Fruit fly (Drosophila melanogaster) whole organism, embryonic: ENCODE results near the gene Kdm2.

ENCODE experiments used
- Awh ChIP-seq: fragments of 200-800 bp; sonication (Bioruptor generic); IDR thresholded peaks from 2 replicates; pipeline ENCODE4, ENCODE4 v1.3.6; 2022; ENCODE audit warnings: missing biosample characterization, missing genetic modification characterization
- CG10209 ChIP-seq: fragments of 200-800 bp; sonication (Bioruptor generic); optimal IDR thresholded peaks from 3 replicates; lab custom pipeline; 2017; ENCODE audit warnings: missing biosample characterization, mild to moderate bottlenecking, missing genetic modification characterization, missing genetic modification reagents
- CG1024 ChIP-seq: fragments of 200-800 bp; sonication (Bioruptor generic); IDR thresholded peaks from 2 replicates; pipeline ENCODE4 v1.3.6; 2022; ENCODE audit warnings: missing biosample characterization, missing genetic modification characterization
- CG11696 ChIP-seq: fragments of 200-800 bp; sonication (Bioruptor generic); IDR thresholded peaks from 2 replicates; pipeline ENCODE4 v1.3.6; 2022; ENCODE audit warnings: missing biosample characterization, missing genetic modification characterization
- CG12219 ChIP-seq: fragments of 200-800 bp; sonication (Bioruptor generic); optimal IDR thresholded peaks from 3 replicates; lab custom pipeline; 2018; ENCODE audit warnings: missing biosample characterization, mild to moderate bottlenecking, missing genetic modification characterization
- CG12744 ChIP-seq: fragments of 200-800 bp; sonication (Bioruptor generic); optimal IDR thresholded peaks from 2 replicates; lab custom pipeline; 2016; ENCODE audit warnings: missing biosample characterization, missing genetic modification characterization
- CG13894 ChIP-seq: fragments of 200-800 bp; sonication (Bioruptor generic); optimal IDR thresholded peaks from 3 replicates; lab custom pipeline; 2018; ENCODE audit warnings: missing biosample characterization, mild to moderate bottlenecking, missing genetic modification characterization, moderate library complexity
- CG1529 ChIP-seq: fragments of 200-800 bp; sonication (Bioruptor generic); optimal IDR thresholded peaks from 3 replicates; lab custom pipeline; 2018; ENCODE audit warnings: missing biosample characterization, missing genetic modification characterization
- CG16813 ChIP-seq: fragments of 200-800 bp; sonication (Bioruptor generic); IDR thresholded peaks from 3 replicates; pipeline ENCODE4 v1.3.6; 2022; ENCODE audit warnings: missing biosample characterization, missing genetic modification characterization; ENCODE audit not compliant: partially characterized antibody
- CG16815 ChIP-seq: fragments of 200-800 bp; sonication (Bioruptor generic); optimal IDR thresholded peaks from 3 replicates; lab custom pipeline; 2017; ENCODE audit warnings: missing biosample characterization, mild to moderate bottlenecking, missing genetic modification characterization
- CG16863 ChIP-seq: fragments of 200-800 bp; sonication (Bioruptor generic); optimal IDR thresholded peaks from 3 replicates; lab custom pipeline; 2016; ENCODE audit warnings: missing biosample characterization, missing genetic modification characterization
- CG17612 ChIP-seq: fragments of 200-800 bp; sonication (Bioruptor generic); IDR thresholded peaks from 2 replicates; pipeline ENCODE4 v1.3.6; 2022; ENCODE audit warnings: missing biosample characterization, missing genetic modification characterization
- CG18599 ChIP-seq: fragments of 200-800 bp; sonication (Bioruptor generic); optimal IDR thresholded peaks from 3 replicates; lab custom pipeline; 2017; ENCODE audit warnings: missing biosample characterization, missing genetic modification characterization, mild to moderate bottlenecking, moderate library complexity, missing genetic modification reagents
- CG2199 ChIP-seq: fragments of 200-800 bp; sonication (Bioruptor generic); IDR thresholded peaks from 3 replicates; pipeline ENCODE4 v1.3.6; 2022; ENCODE audit warnings: missing biosample characterization, missing genetic modification characterization
- CG2202 ChIP-seq: fragments of 200-800 bp; sonication (Bioruptor generic); optimal IDR thresholded peaks from 2 replicates; lab custom pipeline; 2018; ENCODE audit warnings: missing biosample characterization, mild to moderate bottlenecking, missing genetic modification characterization
- CG32767 ChIP-seq: fragments of 200-800 bp; sonication (Bioruptor generic); IDR thresholded peaks from 2 replicates; pipeline ENCODE4 v1.3.6; 2022; ENCODE audit warnings: missing biosample characterization, missing genetic modification characterization
- CG6654 ChIP-seq: fragments of 200-800 bp; sonication (Bioruptor generic); optimal IDR thresholded peaks from 2 replicates; lab custom pipeline; 2017; ENCODE audit warnings: missing biosample characterization, mild to moderate bottlenecking, missing genetic modification characterization
- CG8281 ChIP-seq: fragments of 200-800 bp; sonication (Bioruptor generic); optimal IDR thresholded peaks from 2 replicates; lab custom pipeline; 2018; ENCODE audit warnings: missing biosample characterization, mild to moderate bottlenecking, missing genetic modification characterization, moderate library complexity
- CG9215 ChIP-seq: fragments of 200-800 bp; sonication (Bioruptor generic); IDR thresholded peaks from 2 replicates; pipeline ENCODE4 v1.3.6; 2022; ENCODE audit warnings: missing biosample characterization, missing genetic modification characterization
- Dip3 ChIP-seq: fragments of 200-800 bp; sonication (Bioruptor generic); optimal IDR thresholded peaks from 3 replicates; lab custom pipeline; 2016; ENCODE audit warnings: missing biosample characterization, missing genetic modification characterization
- Doc3 ChIP-seq: fragments of 200-800 bp; sonication (Bioruptor generic); IDR thresholded peaks from 3 replicates; pipeline ENCODE4 v1.3.6; 2022; ENCODE audit warnings: missing biosample characterization, missing genetic modification characterization; ENCODE audit not compliant: partially characterized antibody
- Dref ChIP-seq: fragments of 200-800 bp; sonication (Bioruptor generic); IDR thresholded peaks from 2 replicates; pipeline ENCODE4 v1.3.6; 2022; ENCODE audit warnings: missing biosample characterization, missing genetic modification characterization
- Elba2 ChIP-seq: fragments of 200-800 bp; sonication (Bioruptor generic); optimal IDR thresholded peaks from 3 replicates; lab custom pipeline; 2016; ENCODE audit warnings: missing biosample characterization, missing genetic modification characterization
- GATAe ChIP-seq: fragments of 200-800 bp; sonication (Bioruptor generic); conservative IDR thresholded peaks from 2 replicates; pipeline ENCODE4 v1.3.6; 2022; ENCODE audit warnings: missing biosample characterization, missing genetic modification characterization
- Gug ChIP-seq: fragments of 200-800 bp; sonication (Bioruptor generic); IDR thresholded peaks from 4 replicates; pipeline ENCODE4 v1.3.6; 2022; ENCODE audit warnings: missing biosample characterization, missing genetic modification characterization
- H15 ChIP-seq: fragments of 200-800 bp; sonication (Bioruptor generic); IDR thresholded peaks from 3 replicates; pipeline ENCODE4 v1.3.6; 2022; ENCODE audit warnings: missing biosample characterization, missing genetic modification characterization
- HHEX ChIP-seq: fragments of 200-800 bp; sonication (Bioruptor generic); optimal IDR thresholded peaks from 3 replicates; lab custom pipeline; 2017; ENCODE audit warnings: missing biosample characterization, mild to moderate bottlenecking, missing genetic modification characterization, missing genetic modification reagents
- HmgZ ChIP-seq: fragments of 200-800 bp; sonication (Bioruptor generic); optimal IDR thresholded peaks from 2 replicates; lab custom pipeline; 2018; ENCODE audit warnings: missing biosample characterization, mild to moderate bottlenecking, missing genetic modification characterization
- Oli ChIP-seq: fragments of 200-800 bp; sonication (Bioruptor generic); optimal IDR thresholded peaks from 2 replicates; lab custom pipeline; 2018; ENCODE audit warnings: missing biosample characterization, mild to moderate bottlenecking, missing genetic modification characterization, moderate library complexity
- Sin3A ChIP-seq: fragments of >200 bp; optimal IDR thresholded peaks from 2 replicates; lab custom pipeline; 2018
- Sox100B ChIP-seq: fragments of 200-800 bp; sonication (Bioruptor generic); optimal IDR thresholded peaks from 3 replicates; lab custom pipeline; 2018; ENCODE audit warnings: missing biosample characterization, mild to moderate bottlenecking, missing genetic modification characterization
- abd-A ChIP-seq: fragments of 200-800 bp; sonication (Bioruptor generic); optimal IDR thresholded peaks from 3 replicates; lab custom pipeline; 2019; ENCODE audit warnings: missing biosample characterization, mild to moderate bottlenecking, missing genetic modification characterization, moderate library complexity
- az2 ChIP-seq: fragments of 200-800 bp; sonication (Bioruptor generic); optimal IDR thresholded peaks from 3 replicates; lab custom pipeline; 2016; ENCODE audit warnings: missing biosample characterization, missing genetic modification characterization
- chn ChIP-seq: fragments of 200-800 bp; sonication (Bioruptor generic); optimal IDR thresholded peaks from 2 replicates; lab custom pipeline; 2016; ENCODE audit warnings: missing biosample characterization, missing genetic modification characterization
- ci ChIP-seq: fragments of 200-800 bp; sonication (Bioruptor generic); IDR thresholded peaks from 3 replicates; pipeline ENCODE4 v1.3.6; 2022; ENCODE audit warnings: missing biosample characterization, missing genetic modification characterization
- crc ChIP-seq: fragments of 200-800 bp; sonication (Bioruptor generic); optimal IDR thresholded peaks from 2 replicates; lab custom pipeline; 2016; ENCODE audit warnings: missing biosample characterization, missing genetic modification characterization
- danr ChIP-seq: fragments of 200-800 bp; sonication (Bioruptor generic); IDR thresholded peaks from 2 replicates; pipeline ENCODE4 v1.3.6; 2022; ENCODE audit warnings: missing biosample characterization, missing genetic modification characterization
- dmrt99B ChIP-seq: fragments of 200-800 bp; sonication (Bioruptor generic); optimal IDR thresholded peaks from 2 replicates; lab custom pipeline; 2018; ENCODE audit warnings: missing biosample characterization, mild to moderate bottlenecking, missing genetic modification characterization, moderate library complexity
- esg ChIP-seq: fragments of 200-800 bp; sonication (Bioruptor generic); conservative IDR thresholded peaks from 2 replicates; pipeline ENCODE4 v1.3.6; 2022; ENCODE audit warnings: missing biosample characterization, missing genetic modification characterization
- insv ChIP-seq, 2 experiments: fragments of 200-800 bp; sonication (Bioruptor generic); optimal IDR thresholded peaks; 3 replicates each; lab custom pipeline; 2016 to 2018; ENCODE audit warnings: missing biosample characterization in 2 of 2, missing genetic modification characterization in 2 of 2
- ken ChIP-seq: fragments of 200-800 bp; sonication (Bioruptor generic); IDR thresholded peaks from 3 replicates; pipeline ENCODE4 v1.3.6; 2022; ENCODE audit warnings: missing biosample characterization, missing genetic modification characterization
- nerfin-1 ChIP-seq: fragments of 200-800 bp; sonication (Bioruptor generic); optimal IDR thresholded peaks from 3 replicates; lab custom pipeline; 2019; ENCODE audit warnings: missing biosample characterization, mild to moderate bottlenecking, missing genetic modification characterization, moderate library complexity
- odd ChIP-seq: fragments of 200-800 bp; sonication (Bioruptor generic); optimal IDR thresholded peaks from 2 replicates; lab custom pipeline; 2017; ENCODE audit warnings: missing biosample characterization, mild to moderate bottlenecking, missing genetic modification characterization
- p53 ChIP-seq: fragments of 200-800 bp; sonication (Bioruptor generic); optimal IDR thresholded peaks from 2 replicates; lab custom pipeline; 2016; ENCODE audit warnings: missing biosample characterization, missing genetic modification characterization
- phol ChIP-seq: fragments of 200-800 bp; sonication (Bioruptor generic); optimal IDR thresholded peaks from 3 replicates; lab custom pipeline; 2018; ENCODE audit warnings: missing biosample characterization, mild to moderate bottlenecking, missing genetic modification characterization, moderate library complexity
- pzg ChIP-seq: fragments of 200-800 bp; sonication (Bioruptor generic); optimal IDR thresholded peaks from 3 replicates; lab custom pipeline; 2018; ENCODE audit warnings: missing biosample characterization, mild to moderate bottlenecking, missing genetic modification characterization, moderate library complexity
- ranshi ChIP-seq: fragments of 200-800 bp; sonication (Bioruptor generic); IDR thresholded peaks from 2 replicates; pipeline ENCODE4 v1.3.6; 2022; ENCODE audit warnings: missing biosample characterization, missing genetic modification characterization
- salm ChIP-seq: fragments of 200-800 bp; sonication (Bioruptor generic); optimal IDR thresholded peaks from 2 replicates; lab custom pipeline; 2018; ENCODE audit warnings: missing biosample characterization, mild to moderate bottlenecking, missing genetic modification characterization
- sens ChIP-seq: fragments of 200-800 bp; sonication (Bioruptor generic); peaks from one replicate; lab custom pipeline; 2016; ENCODE audit warnings: missing biosample characterization, missing genetic modification characterization
- sob ChIP-seq: fragments of 200-800 bp; sonication (Bioruptor generic); IDR thresholded peaks from 2 replicates; pipeline ENCODE4 v1.3.6; 2022; ENCODE audit warnings: missing biosample characterization, missing genetic modification characterization
- vnd ChIP-seq: fragments of 200-800 bp; sonication (Bioruptor generic); IDR thresholded peaks from 3 replicates; pipeline ENCODE4 v1.3.6; 2022; ENCODE audit warnings: missing biosample characterization, missing genetic modification characterization; ENCODE audit not compliant: partially characterized antibody

Gene Kdm2

DNA sequence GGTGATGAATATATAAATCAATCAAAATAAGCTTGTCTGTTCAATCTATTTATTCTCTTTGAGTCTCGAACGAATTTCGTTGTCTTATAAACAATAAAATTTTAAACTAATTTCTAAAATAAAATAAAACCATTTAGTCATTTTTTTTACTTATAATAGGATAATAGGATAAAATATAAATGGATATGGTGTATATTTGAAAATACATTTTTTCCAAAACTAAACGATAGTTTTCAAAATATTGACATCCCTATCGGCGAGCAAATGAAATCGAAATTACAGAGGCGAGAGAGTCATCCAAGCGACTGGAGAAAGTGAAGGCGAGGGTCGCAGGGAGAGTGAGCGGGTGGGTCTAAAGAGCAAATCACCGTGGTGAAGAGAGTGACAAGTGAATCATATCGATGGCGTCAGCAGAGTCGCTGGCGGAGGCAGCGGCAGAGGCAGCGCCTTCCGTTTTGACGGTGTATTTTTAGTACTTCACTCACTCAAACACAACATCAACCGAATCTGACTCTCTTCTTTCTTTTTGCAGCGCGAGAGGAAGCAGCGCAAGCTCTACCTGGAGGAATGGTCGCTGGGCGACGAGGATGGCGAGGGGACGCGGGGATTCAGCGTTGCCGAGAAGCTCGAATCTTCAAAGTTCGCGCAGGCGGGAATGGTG lies 5.2 kb downstream of the Kdm2 start (continued):
- TF ChIP-seq pzg (GFP tag; lab: Kevin White, UChicago) = no peak
- no peak for TF ChIP-seq Awh (GFP tag; lab: Robert Waterston, UW)
- TF ChIP-seq CG32767 = no peak
- TF ChIP-seq CG2202 (tag; lab: Kevin White, UChicago) = peak; percentile 97
- peak; percentile 93 for TF ChIP-seq az2 (GFP tag; lab: Kevin White, UChicago)
- peak; percentile 98 for TF ChIP-seq phol (tag; lab: Kevin White, UChicago)
- peak; percentile 98 for TF ChIP-seq nerfin-1
- TF ChIP-seq CG9215 (GFP tag; lab: Robert Waterston, UW) = no peak
- no peak for TF ChIP-seq ci (GFP tag; lab: Robert Waterston, UW)
- peak; percentile 94 for TF ChIP-seq CG16815
- TF ChIP-seq crc (GFP tag; lab: Kevin White, UChicago) = peak; percentile 19
- peak; percentile 95 for TF ChIP-seq CG1529 (GFP tag; lab: Kevin White, UChicago)
- TF ChIP-seq CG6654 (GFP tag; lab: Kevin White, UChicago) = peak; percentile 84
- no peak for TF ChIP-seq sob
- TF ChIP-seq sens (GFP tag; lab: Kevin White, UChicago) = peak; percentile 95
- TF ChIP-seq CG11696 (GFP tag; lab: Robert Waterston, UW) = no peak
- peak; percentile 20 for TF ChIP-seq p53 (GFP tag; lab: Kevin White, UChicago)
- TF ChIP-seq ken (GFP tag; lab: Robert Waterston, UW) = no peak
- peak; percentile 98 for TF ChIP-seq salm (tag; lab: Kevin White, UChicago)
- peak; percentile 98 for TF ChIP-seq CG13894 (tag; lab: Kevin White, UChicago)
- TF ChIP-seq CG16863 (GFP tag; lab: Kevin White, UChicago) = peak; percentile 44
- no peak for TF ChIP-seq CG16813 (GFP tag; lab: Robert Waterston, UW)
- TF ChIP-seq CG8281 (tag; lab: Kevin White, UChicago) = peak; percentile 89
- TF ChIP-seq CG12219 = peak; percentile 91
- no peak for TF ChIP-seq Sin3A
- TF ChIP-seq CG18599 (GFP tag; lab: Kevin White, UChicago) = peak; percentile 99
- peak; percentile 50 for TF ChIP-seq CG12744 (GFP tag; lab: Kevin White, UChicago)
- no peak for TF ChIP-seq CG2199 (GFP tag; lab: Robert Waterston, UW)
- peak; percentile 58 for TF ChIP-seq chn (GFP tag; lab: Kevin White, UChicago)
- peak; percentile 95 for TF ChIP-seq HHEX
- TF ChIP-seq H15 (GFP tag; lab: Robert Waterston, UW) = no peak
- peak; percentile 95 for TF ChIP-seq HmgZ (tag; lab: Kevin White, UChicago)
- peak; percentile 29 for TF ChIP-seq Elba2
- peak; percentile 97 for TF ChIP-seq Oli (tag; lab: Kevin White, UChicago)
- TF ChIP-seq CG10209 (GFP tag; lab: Kevin White, UChicago) = peak; percentile 98
- no peak for TF ChIP-seq GATAe (GFP tag; lab: Robert Waterston, UW)
- no peak for TF ChIP-seq ranshi (GFP tag; lab: Robert Waterston, UW)
- no peak for TF ChIP-seq vnd
- no peak for TF ChIP-seq esg (GFP tag; lab: Robert Waterston, UW)
- TF ChIP-seq Dref (GFP tag; lab: Robert Waterston, UW) = no peak
- no peak for TF ChIP-seq CG17612
- TF ChIP-seq dmrt99B (tag; lab: Kevin White, UChicago) = peak; percentile 98
- TF ChIP-seq odd (GFP tag; lab: Kevin White, UChicago) = peak; percentile 98
- peak; percentile 70 for TF ChIP-seq Gug (GFP tag; lab: Robert Waterston, UW)
- TF ChIP-seq danr (GFP tag; lab: Robert Waterston, UW) = no peak
- no peak for TF ChIP-seq Doc3 (GFP tag; lab: Robert Waterston, UW)
- peak; percentile 100 for TF ChIP-seq abd-A (tag; lab: Kevin White, UChicago)
- TF ChIP-seq insv (GFP tag; optimal IDR thresholded peaks at IDR 0.05; lab: Kevin White, UChicago) = peak in 1 of 2 experiments; percentile 81
- peak; percentile 99 for TF ChIP-seq Sox100B (GFP tag; lab: Kevin White, UChicago)
- peak; percentile 58 for TF ChIP-seq Dip3 (GFP tag; lab: Kevin White, UChicago)
- no peak for TF ChIP-seq CG1024
